Fruit fly (Drosophila melanogaster) whole organism: Measurements from ENCODE around the gene Dhrs4.

Experiments used
- CG8478 ChIP-seq: fragments of >200 bp; optimal IDR thresholded peaks from 2 replicates; lab custom pipeline; 2018; ENCODE audit warnings: inconsistent platforms
- Dll ChIP-seq: fragments of >200 bp; optimal IDR thresholded peaks from 2 replicates; lab custom pipeline; 2017
- EcR ChIP-seq, 2 experiments: fragments of >200 bp; optimal IDR thresholded peaks; 2 replicates each; lab custom pipeline; 2017; ENCODE audit warnings: missing biosample characterization in 2 of 2, missing genetic modification characterization in 2 of 2, missing genetic modification reagents in 2 of 2
- pan ChIP-seq: fragments of >200 bp; optimal IDR thresholded peaks from 2 replicates; lab custom pipeline; 2017
- psq ChIP-seq: fragments of >200 bp; optimal IDR thresholded peaks from 2 replicates; lab custom pipeline; 2017

dm6 chr3L:5180968-5181612 lies 39.6 kb upstream of the Dhrs4 start:
- TF ChIP-seq EcR (GFP tag; optimal IDR thresholded peaks at IDR 0.05; lab: Kevin White, UChicago) (no peak), Dll (lab: Kevin White, UChicago) (no peak), pan (lab: Kevin White, UChicago) (no peak), psq (lab: Kevin White, UChicago) (no peak), CG8478 (lab: Kevin White, UChicago) (no peak)
